Fruit fly (Drosophila melanogaster) whole organism, pupa: ENCODE data around the gene E2f1.

Source experiments
- CG12605 ChIP-seq: fragments of 200-800 bp; sonication (Bioruptor generic); IDR thresholded peaks from 2 replicates; pipeline ENCODE4 v1.3.6; 2022; ENCODE audit warnings: missing biosample characterization, missing genetic modification characterization
- CG17806 ChIP-seq: fragments of 200-800 bp; sonication (Bioruptor generic); optimal IDR thresholded peaks from 2 replicates; lab custom pipeline; 2018; ENCODE audit warnings: missing biosample characterization, mild to moderate bottlenecking, missing genetic modification characterization, moderate library complexity
- CG34367 ChIP-seq: fragments of 200-800 bp; sonication (Bioruptor generic); optimal IDR thresholded peaks from 2 replicates; lab custom pipeline; 2018; ENCODE audit warnings: missing biosample characterization, mild to moderate bottlenecking, missing genetic modification characterization
- Pif1B ChIP-seq: fragments of 200-800 bp; sonication (Bioruptor generic); optimal IDR thresholded peaks from 3 replicates; lab custom pipeline; 2016; ENCODE audit warnings: missing biosample characterization, missing genetic modification characterization
- rn ChIP-seq: fragments of 200-800 bp; sonication (Bioruptor generic); IDR thresholded peaks from 2 replicates; pipeline ENCODE4 v1.3.6; 2022; ENCODE audit warnings: missing biosample characterization, missing genetic modification characterization

- TF ChIP-seq CG34367 (tag; lab: Kevin White, UChicago) (no peak), CG12605 (GFP tag; lab: Robert Waterston, UW) (no peak), CG17806 (tag; lab: Kevin White, UChicago) (no peak), Pif1B (GFP tag; lab: Kevin White, UChicago) (no peak), rn (GFP tag; lab: Robert Waterston, UW) (no peak)
Observed at dm6 chr3R:21642301-21642700, 18.4 kb downstream of the E2f1 start.
